Worm (Caenorhabditis elegans): Measurements from ENCODE around the gene parn-2.

- TF ChIP-seq nhr-12 (tag; optimal IDR thresholded peaks at IDR 0.05) (no peak), unc-62 (GFP tag; optimal IDR thresholded peaks at IDR 0.05) (no peak), zip-8 (tag; optimal IDR thresholded peaks at IDR 0.05) (no peak), drap-1 (GFP tag; optimal IDR thresholded peaks at IDR 0.05) (no peak), snpc-4 (tag; optimal IDR thresholded peaks at IDR 0.05) (no peak)
Observed at ce11 chrII:12289085-12289484, 32.7 kb upstream of the parn-2 start, which contains the start of gene Y57A10A.31.
